Fruit fly (Drosophila melanogaster) ovary, adult (tissue): ENCODE data around the gene Sdhaf3.

Experiments
- CG17801 ChIP-seq: fragments of 200-800 bp; optimal IDR thresholded peaks from 2 replicates; lab custom pipeline; 2019; ENCODE audit warnings: missing biosample characterization, mild to moderate bottlenecking, missing genetic modification characterization, moderate library complexity; ENCODE audit not compliant: partially characterized antibody

Sdhaf3 gene

dm6 chr3R:16453597-16453996 lies 28.7 kb downstream of the Sdhaf3 start, which contains the start of gene Pak3:
Gene Pak3, minus strand, starts transcription at chr3R:16453821.
- peak; percentile 1 for TF ChIP-seq CG17801

dm6 chr3R:16452954-16453587 lies 29.2 kb downstream of the Sdhaf3 start:
- TF ChIP-seq CG17801, result peak; percentile 39

dm6 chr3R:16449187-16449973 lies 32.9 kb downstream of the Sdhaf3 start:
- TF ChIP-seq CG17801, result peak; percentile 95

dm6 chr3R:16448378-16449134 lies 33.7 kb downstream of the Sdhaf3 start:
- TF ChIP-seq CG17801, result peak; percentile 15

DNA sequence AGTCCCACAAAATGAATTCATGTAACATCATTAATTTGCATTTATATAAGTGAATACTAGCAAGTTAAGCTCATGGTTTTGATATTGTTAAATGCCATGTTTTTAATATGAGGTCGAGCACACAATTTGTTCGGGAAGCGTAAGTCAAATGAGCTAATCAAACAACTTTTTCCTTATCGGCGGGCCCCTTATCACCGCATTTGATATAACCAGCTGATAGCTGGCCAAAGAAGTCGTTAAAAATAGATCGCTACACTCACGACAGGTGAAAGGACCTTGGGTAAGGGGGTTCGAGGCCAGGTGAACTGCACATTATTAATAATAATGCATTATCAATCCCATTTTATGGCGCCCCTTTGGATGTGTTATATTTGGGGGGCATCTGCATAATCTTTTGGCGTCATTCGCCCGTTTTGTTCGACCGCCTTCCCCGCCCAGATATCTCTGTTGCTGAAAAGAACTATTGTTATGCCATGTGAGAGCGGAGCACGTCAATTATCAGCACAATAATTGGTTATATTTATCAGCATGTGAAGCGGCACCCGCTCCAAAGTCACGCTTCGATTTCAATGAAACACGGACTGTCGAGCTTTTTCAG lies 34.7 kb downstream of the Sdhaf3 start:
- no peak for TF ChIP-seq CG17801

dm6 chr3R:16446836-16447235 lies 35.4 kb downstream of the Sdhaf3 start:
- TF ChIP-seq CG17801, result no peak

DNA sequence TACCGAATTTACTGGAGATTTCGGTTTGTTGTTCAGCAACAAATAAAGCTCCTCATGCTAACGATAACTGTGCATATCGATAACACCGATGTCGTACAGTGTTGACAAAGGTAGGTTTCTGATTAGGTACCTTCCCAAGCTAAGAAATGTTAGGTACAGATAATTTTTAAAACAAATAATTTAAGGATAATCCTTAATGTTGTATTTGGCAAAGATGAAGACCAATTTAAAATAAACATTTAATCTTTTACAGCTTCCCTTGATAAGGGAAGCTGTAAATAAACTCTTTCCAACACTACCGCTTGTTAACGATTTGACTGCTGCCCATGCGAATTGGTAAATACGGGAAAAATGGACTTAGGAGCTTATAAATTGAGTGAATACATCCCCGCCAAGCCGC lies 39.3 kb downstream of the Sdhaf3 start, which contains the start of the genes Ttc1 and CG14882:
TSS of gene Ttc1 (minus strand) at position 71 of the 400 bp plus-strand sequence.
TSS of gene CG14882 (plus strand) at position 271 of the 400 bp plus-strand sequence.
- TF ChIP-seq CG17801, result peak; percentile 87

DNA sequence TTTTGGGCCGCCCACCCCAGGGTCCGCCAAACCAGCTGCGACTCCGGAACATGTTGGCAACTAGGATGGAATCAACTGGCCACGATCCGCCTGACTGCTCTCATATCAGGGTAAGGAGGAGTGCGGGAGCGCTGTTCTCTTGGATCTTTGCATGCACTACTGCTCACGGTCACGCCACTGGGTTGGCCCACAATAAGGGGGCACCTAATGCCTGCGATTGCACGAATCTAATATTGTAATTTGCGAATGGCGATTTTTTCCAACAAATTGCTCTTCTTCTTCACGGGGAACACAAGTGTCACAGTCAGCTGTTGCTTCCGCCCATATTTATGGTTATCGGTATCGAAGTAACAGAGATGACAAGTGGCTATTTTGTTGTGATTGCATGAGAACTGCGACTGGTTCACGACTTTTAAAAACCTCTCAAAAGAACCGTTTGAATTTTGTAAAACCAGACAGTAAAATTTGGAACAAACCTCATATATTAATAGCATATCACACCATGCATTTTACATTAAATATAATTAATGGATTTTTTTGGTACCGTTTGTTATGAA lies 40.8 kb downstream of the Sdhaf3 start, which contains the start of gene ema:
TSS of gene ema (minus strand) at position 295 of the 557 bp plus-strand sequence.
- peak; percentile 61 for TF ChIP-seq CG17801

dm6 chr3R:16436374-16437037 lies 45.7 kb downstream of the Sdhaf3 start, which contains the start of gene mRpS33:
Gene mRpS33, minus strand, starts transcription at chr3R:16436597.
- TF ChIP-seq CG17801, result no peak

DNA sequence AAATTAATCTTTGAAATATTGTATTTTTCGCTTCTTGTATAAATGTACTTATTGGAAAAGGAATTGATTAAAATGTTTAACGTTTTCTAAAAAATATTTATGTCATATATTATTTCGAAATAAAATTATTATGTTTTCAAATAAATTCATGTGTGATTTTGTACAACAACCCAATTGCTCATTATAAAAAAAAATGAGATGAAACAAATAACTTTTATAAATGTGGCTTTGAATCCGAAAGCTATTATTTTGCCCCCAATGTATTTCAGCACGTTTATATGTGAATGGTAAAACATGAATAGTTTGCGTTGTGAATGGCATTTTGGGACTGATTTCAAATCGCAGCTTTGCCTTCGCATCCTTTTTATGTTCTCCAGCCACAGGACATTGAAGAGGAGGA lies 47.7 kb downstream of the Sdhaf3 start, which contains the start of gene CG14881:
TSS of gene CG14881 (plus strand) at position 301 of the 400 bp plus-strand sequence.
- no peak for TF ChIP-seq CG17801

DNA sequence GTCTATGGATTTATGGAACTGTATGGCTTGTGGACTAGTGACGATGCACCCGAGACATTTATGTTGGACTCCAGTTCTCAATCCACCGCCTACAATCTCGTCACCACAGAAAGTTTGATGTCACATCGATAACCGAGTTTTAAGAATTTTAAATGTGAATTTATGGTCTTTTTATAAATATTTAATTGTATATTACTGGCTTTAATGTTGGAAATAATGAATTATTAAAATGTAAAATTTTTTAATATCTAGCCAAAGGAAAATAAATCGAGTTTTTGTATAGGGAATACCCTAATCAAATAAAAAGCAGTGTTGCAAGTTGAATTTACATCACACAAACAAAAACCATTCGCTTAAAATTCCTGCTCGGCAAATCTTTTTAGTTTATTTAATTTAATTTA lies 49.6 kb downstream of the Sdhaf3 start, which contains the start of gene Fntb:
TSS of gene Fntb (plus strand) at position 334 of the 401 bp plus-strand sequence.
- TF ChIP-seq CG17801, result peak; percentile 79
